Fruit fly (Drosophila melanogaster) whole organism, embryonic: Measurements from ENCODE around the gene klar.
A peak's percentile ranks its signal among the peaks of the same experiment; 100 is the strongest.

Experiments used
- Bgb ChIP-seq: fragments of 200-800 bp; sonication (Bioruptor generic); IDR thresholded peaks from 2 replicates; pipeline ENCODE4 v1.3.6; 2022; ENCODE audit warnings: missing biosample characterization, missing genetic modification characterization; ENCODE audit not compliant: partially characterized antibody
- Bteb2 ChIP-seq: fragments of 200-800 bp; sonication (Bioruptor generic); optimal IDR thresholded peaks from 2 replicates; lab custom pipeline; 2016; ENCODE audit warnings: missing biosample characterization, missing genetic modification characterization
- CG10209 ChIP-seq: fragments of 200-800 bp; sonication (Bioruptor generic); optimal IDR thresholded peaks from 3 replicates; lab custom pipeline; 2017; ENCODE audit warnings: missing biosample characterization, mild to moderate bottlenecking, missing genetic modification characterization, missing genetic modification reagents
- CG11696 ChIP-seq: fragments of 200-800 bp; sonication (Bioruptor generic); IDR thresholded peaks from 2 replicates; pipeline ENCODE4 v1.3.6; 2022; ENCODE audit warnings: missing biosample characterization, missing genetic modification characterization
- CG12299 ChIP-seq: fragments of 200-800 bp; sonication (Bioruptor generic); optimal IDR thresholded peaks from 2 replicates; lab custom pipeline; 2018; ENCODE audit warnings: missing biosample characterization, mild to moderate bottlenecking, missing genetic modification characterization
- CG13123 ChIP-seq: fragments of 200-800 bp; sonication (Bioruptor generic); optimal IDR thresholded peaks from 2 replicates; lab custom pipeline; 2016; ENCODE audit warnings: missing biosample characterization, missing genetic modification characterization
- CG14441 ChIP-seq: fragments of 200-800 bp; sonication (Bioruptor generic); IDR thresholded peaks from 2 replicates; pipeline ENCODE4 v1.3.6; 2022; ENCODE audit warnings: missing biosample characterization, missing genetic modification characterization
- CG15073 ChIP-seq: fragments of 200-800 bp; sonication (Bioruptor generic); optimal IDR thresholded peaks from 2 replicates; lab custom pipeline; 2016; ENCODE audit warnings: missing biosample characterization, missing genetic modification characterization
- CG16779 ChIP-seq: fragments of 200-800 bp; sonication (Bioruptor generic); IDR thresholded peaks from 2 replicates; pipeline ENCODE4 v1.3.6; 2022; ENCODE audit warnings: missing biosample characterization, missing genetic modification characterization
- CG18476 ChIP-seq: fragments of 200-800 bp; sonication (Bioruptor generic); optimal IDR thresholded peaks from 2 replicates; lab custom pipeline; 2016; ENCODE audit warnings: missing biosample characterization, mild to moderate bottlenecking, missing genetic modification characterization
- CG3847 ChIP-seq: fragments of 200-800 bp; sonication (Bioruptor generic); IDR thresholded peaks from 2 replicates; pipeline ENCODE4 v1.3.6; 2022; ENCODE audit warnings: missing biosample characterization, missing genetic modification characterization
- CG4707 ChIP-seq: fragments of 200-800 bp; sonication (Bioruptor generic); optimal IDR thresholded peaks from 2 replicates; lab custom pipeline; 2018; ENCODE audit warnings: missing biosample characterization, mild to moderate bottlenecking, missing genetic modification characterization, moderate library complexity
- CG4730 ChIP-seq: fragments of 200-800 bp; sonication (Bioruptor generic); IDR thresholded peaks from 2 replicates; pipeline ENCODE4 v1.3.6; 2022; ENCODE audit warnings: missing biosample characterization, missing genetic modification characterization
- CG6654 ChIP-seq: fragments of 200-800 bp; sonication (Bioruptor generic); optimal IDR thresholded peaks from 2 replicates; lab custom pipeline; 2017; ENCODE audit warnings: missing biosample characterization, mild to moderate bottlenecking, missing genetic modification characterization
- CG7745 ChIP-seq: fragments of 200-800 bp; sonication (Bioruptor generic); optimal IDR thresholded peaks from 2 replicates; lab custom pipeline; 2018; ENCODE audit warnings: missing biosample characterization, mild to moderate bottlenecking, missing genetic modification characterization, moderate library complexity
- CG9437 ChIP-seq: fragments of 200-800 bp; sonication (Bioruptor generic); optimal IDR thresholded peaks from 2 replicates; lab custom pipeline; 2018; ENCODE audit warnings: missing biosample characterization, mild to moderate bottlenecking, missing genetic modification characterization
- Drgx ChIP-seq: fragments of 200-800 bp; sonication (Bioruptor generic); IDR thresholded peaks from 2 replicates; pipeline ENCODE4 v1.3.6; 2022; ENCODE audit warnings: missing biosample characterization, missing genetic modification characterization
- ERR ChIP-seq: fragments of 200-800 bp; sonication (Bioruptor generic); optimal IDR thresholded peaks from 2 replicates; lab custom pipeline; 2016; ENCODE audit warnings: missing biosample characterization, missing genetic modification characterization
- Elba2 ChIP-seq: fragments of 200-800 bp; sonication (Bioruptor generic); optimal IDR thresholded peaks from 3 replicates; lab custom pipeline; 2016; ENCODE audit warnings: missing biosample characterization, missing genetic modification characterization
- Ets97D ChIP-seq: fragments of 200-800 bp; sonication (Bioruptor generic); optimal IDR thresholded peaks from 3 replicates; lab custom pipeline; 2016; ENCODE audit warnings: missing biosample characterization, missing genetic modification characterization
- Gug ChIP-seq: fragments of 200-800 bp; sonication (Bioruptor generic); IDR thresholded peaks from 4 replicates; pipeline ENCODE4 v1.3.6; 2022; ENCODE audit warnings: missing biosample characterization, missing genetic modification characterization
- HLH4C ChIP-seq: fragments of 200-800 bp; sonication (Bioruptor generic); IDR thresholded peaks from 3 replicates; pipeline ENCODE4 v1.3.6; 2022; ENCODE audit warnings: missing biosample characterization, missing genetic modification characterization; ENCODE audit not compliant: partially characterized antibody
- Hr3 ChIP-seq: fragments of 200-800 bp; sonication (Bioruptor generic); optimal IDR thresholded peaks from 3 replicates; lab custom pipeline; 2016; ENCODE audit warnings: missing biosample characterization, missing genetic modification characterization
- NC2β ChIP-seq: fragments of 200-800 bp; sonication (Bioruptor generic); optimal IDR thresholded peaks from 2 replicates; lab custom pipeline; 2016; ENCODE audit warnings: missing biosample characterization, missing genetic modification characterization
- Nf-YC ChIP-seq: fragments of 200-800 bp; optimal IDR thresholded peaks from 3 replicates; lab custom pipeline; 2019; ENCODE audit warnings: missing biosample characterization, mild to moderate bottlenecking, missing genetic modification characterization, moderate library complexity
- Ravus ChIP-seq: fragments of 200-800 bp; sonication (Bioruptor generic); IDR thresholded peaks from 2 replicates; pipeline ENCODE4 v1.3.6; 2022; ENCODE audit warnings: missing biosample characterization, missing genetic modification characterization
- Six4 ChIP-seq: fragments of 200-800 bp; sonication (Bioruptor generic); optimal IDR thresholded peaks from 2 replicates; lab custom pipeline; 2016; ENCODE audit warnings: missing biosample characterization, missing genetic modification characterization
- Xbp1 ChIP-seq: fragments of 200-800 bp; sonication (Bioruptor generic); optimal IDR thresholded peaks from 3 replicates; lab custom pipeline; 2016; ENCODE audit warnings: missing biosample characterization, mild to moderate bottlenecking, missing genetic modification characterization
- chif ChIP-seq, 2 experiments: fragments of 200-800 bp; sonication (Bioruptor generic); optimal IDR thresholded peaks; 3 replicates each; lab custom pipeline; 2016; ENCODE audit warnings: missing biosample characterization in 2 of 2, missing genetic modification characterization in 2 of 2
- chinmo ChIP-seq: fragments of 200-800 bp; sonication (Bioruptor generic); IDR thresholded peaks from 4 replicates; pipeline ENCODE4 v1.3.6; 2022; ENCODE audit warnings: missing biosample characterization, missing genetic modification characterization; ENCODE audit not compliant: partially characterized antibody
- da ChIP-seq: fragments of 200-800 bp; sonication (Bioruptor generic); optimal IDR thresholded peaks from 2 replicates; lab custom pipeline; 2016; ENCODE audit warnings: missing biosample characterization, missing genetic modification characterization
- fd3F ChIP-seq: fragments of 200-800 bp; sonication (Bioruptor generic); optimal IDR thresholded peaks from 2 replicates; lab custom pipeline; 2018; ENCODE audit warnings: missing biosample characterization, mild to moderate bottlenecking, missing genetic modification characterization, moderate library complexity
- ham ChIP-seq: fragments of 200-800 bp; sonication (Bioruptor generic); IDR thresholded peaks from 2 replicates; pipeline ENCODE4 v1.3.6; 2022; ENCODE audit warnings: missing biosample characterization, missing genetic modification characterization
- ind ChIP-seq: fragments of 200-800 bp; sonication (Bioruptor generic); optimal IDR thresholded peaks from 3 replicates; lab custom pipeline; 2016; ENCODE audit warnings: missing biosample characterization, missing genetic modification characterization
- jumu ChIP-seq: fragments of 200-800 bp; sonication (Bioruptor generic); optimal IDR thresholded peaks from 3 replicates; lab custom pipeline; 2016; ENCODE audit warnings: missing biosample characterization, missing genetic modification characterization
- klu ChIP-seq: fragments of 200-800 bp; sonication (Bioruptor generic); IDR thresholded peaks from 2 replicates; pipeline ENCODE4 v1.3.6; 2022; ENCODE audit warnings: missing biosample characterization, missing genetic modification characterization
- lilli ChIP-seq: fragments of 200-800 bp; sonication (Bioruptor generic); optimal IDR thresholded peaks from 3 replicates; lab custom pipeline; 2016; ENCODE audit warnings: missing biosample characterization, missing genetic modification characterization
- lov ChIP-seq, 2 experiments: fragments of 200-800 bp in 1 of 2; fragments of >200 bp in 1 of 2; sonication (Bioruptor generic) in 1 of 2; IDR thresholded peaks in 1 of 2; optimal IDR thresholded peaks in 1 of 2; 2 replicates in 1 of 2; 3 replicates in 1 of 2; pipeline versions ENCODE4 v1.3.6 to Lab custom; 2017 to 2022; ENCODE audit warnings: missing biosample characterization in 1 of 2, missing genetic modification characterization in 1 of 2
- mld ChIP-seq: fragments of 200-800 bp; sonication (Bioruptor generic); IDR thresholded peaks from 3 replicates; pipeline ENCODE4 v1.3.6; 2022; ENCODE audit warnings: missing biosample characterization, missing genetic modification characterization; ENCODE audit not compliant: partially characterized antibody
- oc ChIP-seq: fragments of 200-800 bp; sonication (Bioruptor generic); optimal IDR thresholded peaks from 2 replicates; lab custom pipeline; 2018; ENCODE audit warnings: missing biosample characterization, mild to moderate bottlenecking, missing genetic modification characterization, moderate library complexity
- pros ChIP-seq: fragments of 200-800 bp; sonication (Bioruptor generic); optimal IDR thresholded peaks from 3 replicates; lab custom pipeline; 2019; ENCODE audit warnings: missing biosample characterization, mild to moderate bottlenecking, missing genetic modification characterization, moderate library complexity
- repo ChIP-seq: fragments of 200-800 bp; sonication (Bioruptor generic); optimal IDR thresholded peaks from 2 replicates; lab custom pipeline; 2016; ENCODE audit warnings: missing biosample characterization, missing genetic modification characterization
- sd ChIP-seq: fragments of 200-800 bp; sonication (Bioruptor generic); optimal IDR thresholded peaks from 3 replicates; lab custom pipeline; 2018; ENCODE audit warnings: missing biosample characterization, mild to moderate bottlenecking, missing genetic modification characterization, moderate library complexity
- sima ChIP-seq: fragments of 200-800 bp; sonication (Bioruptor generic); optimal IDR thresholded peaks from 2 replicates; lab custom pipeline; 2016; ENCODE audit warnings: missing biosample characterization, missing genetic modification characterization
- slbo ChIP-seq: fragments of 200-800 bp; sonication (Bioruptor generic); IDR thresholded peaks from 2 replicates; pipeline ENCODE4 v1.3.6; 2022; ENCODE audit warnings: missing biosample characterization, missing genetic modification characterization
- so ChIP-seq: fragments of 200-800 bp; sonication (Bioruptor generic); IDR thresholded peaks from 3 replicates; pipeline ENCODE4 v1.3.6; 2022; ENCODE audit warnings: missing biosample characterization, missing genetic modification characterization
- tio ChIP-seq: fragments of 200-800 bp; sonication (Bioruptor generic); optimal IDR thresholded peaks from 2 replicates; lab custom pipeline; 2017; ENCODE audit warnings: missing biosample characterization, missing genetic modification characterization, inconsistent platforms
- wor ChIP-seq: fragments of 200-800 bp; sonication (Bioruptor generic); IDR thresholded peaks from 2 replicates; pipeline ENCODE4 v1.3.6; 2022; ENCODE audit warnings: missing biosample characterization, missing genetic modification characterization
- zfh1 ChIP-seq: fragments of 200-800 bp; sonication (Bioruptor generic); IDR thresholded peaks from 3 replicates; pipeline ENCODE4 v1.3.6; 2022; ENCODE audit warnings: missing biosample characterization, missing genetic modification characterization

klar gene

DNA sequence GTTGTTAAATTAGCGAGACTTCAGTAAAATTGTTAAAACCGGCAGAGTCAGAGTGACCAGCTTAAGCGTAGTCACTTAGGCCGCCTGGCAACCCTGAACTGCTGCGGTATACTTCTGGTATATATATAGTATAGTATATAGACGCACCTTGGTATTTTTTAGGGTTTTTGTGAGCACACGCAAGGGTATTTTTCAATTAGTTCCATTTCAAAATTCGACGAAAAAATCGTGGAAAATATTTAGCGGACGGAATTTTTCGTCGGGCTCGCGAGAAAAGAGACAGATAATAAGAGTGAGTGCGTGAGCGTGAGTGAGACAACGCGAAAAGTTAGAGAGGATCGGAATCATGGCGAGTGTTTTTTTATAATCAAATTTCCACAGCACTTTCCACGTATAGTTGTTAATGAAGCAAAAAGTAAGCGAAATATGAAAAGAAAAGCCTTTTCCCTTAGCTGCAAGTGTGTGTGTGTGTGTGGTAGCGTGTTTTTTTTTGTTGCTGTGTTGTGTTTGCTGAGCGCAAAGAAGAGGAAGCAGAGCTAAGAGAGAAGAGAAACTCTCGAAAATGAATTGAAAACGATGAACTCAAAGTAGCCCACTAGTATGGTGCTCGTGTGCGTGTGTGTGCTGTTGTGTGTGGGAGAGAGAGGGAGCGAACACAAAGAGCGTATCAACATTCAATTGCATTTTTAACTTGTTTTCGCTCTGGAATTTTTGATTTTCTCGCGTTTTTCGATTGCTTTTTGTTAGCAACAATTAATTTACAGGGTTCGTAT lies 2.6 kb upstream of the klar start, which contains the start of the genes Cypl and Hipk (continued):
- TF ChIP-seq zfh1 (GFP tag; lab: Robert Waterston, UW), result 0 out of 3 replicates have a peak, but pooled peaks have one; percentile 10
- no peak for TF ChIP-seq tio (GFP tag; lab: Kevin White, UChicago)
- TF ChIP-seq Gug (GFP tag; lab: Robert Waterston, UW), result no peak
- no peak for TF ChIP-seq oc (tag; lab: Kevin White, UChicago)
- TF ChIP-seq CG14441 (GFP tag; lab: Robert Waterston, UW), result no peak
- TF ChIP-seq Elba2 (GFP tag; lab: Kevin White, UChicago), result peak; percentile 13
- TF ChIP-seq Xbp1 (GFP tag; lab: Kevin White, UChicago), result peak; percentile 32
- TF ChIP-seq CG12299, result peak; percentile 44
- peak; percentile 2 for TF ChIP-seq CG10209
- TF ChIP-seq CG15073 (GFP tag; lab: Kevin White, UChicago), result no peak
- TF ChIP-seq Ravus, result no peak
- peak; percentile 49; the same call in 1 of the 2 replicates for TF ChIP-seq Bgb (GFP tag; lab: Robert Waterston, UW)
- TF ChIP-seq slbo, result peak; percentile 21; the same call in 1 of the 2 replicates
- peak; percentile 47 for TF ChIP-seq Nf-YC (tag; lab: Kevin White, UChicago)
- TF ChIP-seq sd (tag; lab: Kevin White, UChicago), result peak; percentile 75
- TF ChIP-seq CG11696 (GFP tag; lab: Robert Waterston, UW), result no peak
- TF ChIP-seq pros (GFP tag; lab: Kevin White, UChicago), result peak; percentile 52
- TF ChIP-seq Drgx (GFP tag; lab: Robert Waterston, UW), result 0 out of 2 replicates have a peak, but pooled peaks have one; percentile 13
- peak; percentile 82; the same call in 2 of the 4 replicates for TF ChIP-seq chinmo (GFP tag; lab: Robert Waterston, UW)
- TF ChIP-seq ham (GFP tag; lab: Robert Waterston, UW), result no peak
- TF ChIP-seq CG18476, result peak; percentile 30
- TF ChIP-seq wor, result no peak
- no peak for TF ChIP-seq CG4707 (GFP tag; lab: Kevin White, UChicago)
- TF ChIP-seq CG6654, result no peak
- TF ChIP-seq jumu (GFP tag; lab: Kevin White, UChicago), result no peak
- TF ChIP-seq CG4730 (GFP tag; lab: Robert Waterston, UW), result no peak
- TF ChIP-seq lilli (GFP tag; lab: Kevin White, UChicago), result peak; percentile 50
- peak; percentile 45 for TF ChIP-seq repo (GFP tag; lab: Kevin White, UChicago)
- TF ChIP-seq Ets97D, result peak; percentile 74
- 0 out of 3 replicates have a peak, but pooled peaks have one; percentile 49 for TF ChIP-seq mld (GFP tag; lab: Robert Waterston, UW)
- peak; percentile 17 for TF ChIP-seq NC2β (GFP tag; lab: Kevin White, UChicago)
- peak; percentile 15 for TF ChIP-seq Bteb2 (GFP tag; lab: Kevin White, UChicago)
- TF ChIP-seq HLH4C (GFP tag; lab: Robert Waterston, UW), result peak; percentile 45; the same call in 1 of the 3 replicates
- TF ChIP-seq CG9437 (GFP tag; lab: Kevin White, UChicago), result no peak
- TF ChIP-seq ind (GFP tag; lab: Kevin White, UChicago), result no peak
- TF ChIP-seq CG13123 (GFP tag; lab: Kevin White, UChicago), result no peak
- peak; percentile 40 for TF ChIP-seq CG7745 (tag; lab: Kevin White, UChicago)
- TF ChIP-seq da, result no peak
- no peak for TF ChIP-seq sima
- no peak for TF ChIP-seq klu (GFP tag; lab: Robert Waterston, UW)
- no peak for TF ChIP-seq fd3F (GFP tag; lab: Kevin White, UChicago)
- peak in 1 of 2 experiments; percentile 13 for TF ChIP-seq chif (GFP tag; optimal IDR thresholded peaks at IDR 0.05; lab: Kevin White, UChicago)
- no peak for TF ChIP-seq Six4 (GFP tag; lab: Kevin White, UChicago)
- TF ChIP-seq lov (optimal IDR thresholded peaks at IDR 0.05; lab: Kevin White, UChicago), result no peak
- no peak for TF ChIP-seq lov (GFP tag; IDR thresholded peaks at IDR 0.05; lab: Robert Waterston, UW)
- TF ChIP-seq CG16779, result 0 out of 2 replicates have a peak, but pooled peaks have one; percentile 43
- TF ChIP-seq CG3847 (GFP tag; lab: Robert Waterston, UW), result peak; percentile 72
- TF ChIP-seq Hr3 (GFP tag; lab: Kevin White, UChicago), result no peak
- 0 out of 3 replicates have a peak, but pooled peaks have one; percentile 36 for TF ChIP-seq so (GFP tag; lab: Robert Waterston, UW)
- peak; percentile 27 for TF ChIP-seq ERR (GFP tag; lab: Kevin White, UChicago)
